Worm (Caenorhabditis elegans): ENCODE data around the gene phyh-1.

DNA sequence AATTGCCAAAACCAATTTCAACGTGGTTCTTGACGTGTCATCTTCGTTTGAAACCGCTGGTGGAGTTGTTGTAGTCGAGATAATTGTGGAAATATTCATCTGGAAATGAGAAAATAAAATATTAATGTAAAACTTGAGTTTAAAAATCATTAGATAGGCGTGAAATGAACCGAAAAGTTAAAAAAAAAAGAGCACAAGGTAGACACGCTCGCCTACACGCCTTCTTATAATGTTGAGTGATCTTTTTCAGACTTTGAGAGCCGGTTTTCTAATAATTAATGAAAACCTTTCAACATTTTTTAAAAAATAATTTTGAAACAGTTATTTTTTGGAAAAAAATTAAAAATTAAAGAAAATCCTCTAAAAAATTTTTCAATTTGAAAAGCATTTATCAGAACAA lies 28.3 kb downstream of the phyh-1 start, which contains the start of gene npr-32:
- TF ChIP-seq sea-2 (GFP tag; optimal IDR thresholded peaks at IDR 0.05) (no peak), snpc-4 (tag; optimal IDR thresholded peaks at IDR 0.05) (no peak), lin-15B (tag; optimal IDR thresholded peaks at IDR 0.05) (no peak)
